Fruit fly (Drosophila melanogaster) whole organism, embryonic: ENCODE measurements around the gene mrva.

ENCODE experiments used
- Atf-2 ChIP-seq: fragments of 200-800 bp; sonication (Bioruptor generic); optimal IDR thresholded peaks from 2 replicates; lab custom pipeline; 2016; ENCODE audit warnings: missing biosample characterization, missing genetic modification characterization
- Awh ChIP-seq: fragments of 200-800 bp; sonication (Bioruptor generic); IDR thresholded peaks from 2 replicates; pipeline ENCODE4, ENCODE4 v1.3.6; 2022; ENCODE audit warnings: missing biosample characterization, missing genetic modification characterization
- B-H2 ChIP-seq: fragments of 200-800 bp; sonication (Bioruptor generic); optimal IDR thresholded peaks from 2 replicates; lab custom pipeline; 2018; ENCODE audit warnings: missing biosample characterization, mild to moderate bottlenecking, missing genetic modification characterization
- Bdp1 ChIP-seq: fragments of 200-800 bp; sonication (Bioruptor generic); optimal IDR thresholded peaks from 3 replicates; lab custom pipeline; 2016; ENCODE audit warnings: missing biosample characterization, missing genetic modification characterization
- CG10274 ChIP-seq: fragments of 200-800 bp; sonication (Bioruptor generic); optimal IDR thresholded peaks from 3 replicates; lab custom pipeline; 2017; ENCODE audit warnings: missing biosample characterization, mild to moderate bottlenecking, missing genetic modification characterization
- CG10431 ChIP-seq: fragments of 200-800 bp; sonication (Bioruptor generic); optimal IDR thresholded peaks from 3 replicates; lab custom pipeline; 2018; ENCODE audit warnings: missing biosample characterization, mild to moderate bottlenecking, missing genetic modification characterization
- CG11093 ChIP-seq: fragments of 200-800 bp; sonication (Bioruptor generic); IDR thresholded peaks from 3 replicates; pipeline ENCODE4 v1.3.6; 2022; ENCODE audit warnings: missing biosample characterization, missing genetic modification characterization
- CG11247 ChIP-seq: fragments of 200-800 bp; sonication (Bioruptor generic); IDR thresholded peaks from 2 replicates; pipeline ENCODE4 v1.3.6; 2022; ENCODE audit warnings: missing biosample characterization, missing genetic modification characterization
- CG12236 ChIP-seq: fragments of 200-800 bp; sonication (Bioruptor generic); optimal IDR thresholded peaks from 2 replicates; lab custom pipeline; 2016; ENCODE audit warnings: missing biosample characterization, missing genetic modification characterization
- CG13894 ChIP-seq: fragments of 200-800 bp; sonication (Bioruptor generic); optimal IDR thresholded peaks from 3 replicates; lab custom pipeline; 2018; ENCODE audit warnings: missing biosample characterization, mild to moderate bottlenecking, missing genetic modification characterization, moderate library complexity
- CG14965 ChIP-seq: fragments of 200-800 bp; sonication (Bioruptor generic); optimal IDR thresholded peaks from 2 replicates; lab custom pipeline; 2016; ENCODE audit warnings: missing biosample characterization, missing genetic modification characterization, borderline replicate concordance
- CG17385 ChIP-seq: fragments of 200-800 bp; sonication (Bioruptor generic); optimal IDR thresholded peaks from 3 replicates; lab custom pipeline; 2018; ENCODE audit warnings: missing biosample characterization, mild to moderate bottlenecking, missing genetic modification characterization
- CG17612 ChIP-seq: fragments of 200-800 bp; sonication (Bioruptor generic); IDR thresholded peaks from 2 replicates; pipeline ENCODE4 v1.3.6; 2022; ENCODE audit warnings: missing biosample characterization, missing genetic modification characterization
- CG18011 ChIP-seq: fragments of 200-800 bp; sonication (Bioruptor generic); optimal IDR thresholded peaks from 2 replicates; lab custom pipeline; 2017; ENCODE audit warnings: missing biosample characterization, missing genetic modification characterization, mild to moderate bottlenecking, moderate library complexity, missing genotype
- CG3065 ChIP-seq: fragments of 200-800 bp; sonication (Bioruptor generic); optimal IDR thresholded peaks from 2 replicates; lab custom pipeline; 2016; ENCODE audit warnings: missing biosample characterization, missing genetic modification characterization
- CG34376 ChIP-seq: fragments of 200-800 bp; sonication (Bioruptor generic); optimal IDR thresholded peaks from 2 replicates; lab custom pipeline; 2018; ENCODE audit warnings: missing biosample characterization, mild to moderate bottlenecking, missing genetic modification characterization
- CG42726 ChIP-seq: fragments of 200-800 bp; sonication (Bioruptor generic); IDR thresholded peaks from 2 replicates; pipeline ENCODE4 v1.3.6; 2022; ENCODE audit warnings: missing biosample characterization, missing genetic modification characterization; ENCODE audit not compliant: partially characterized antibody
- CG7372 ChIP-seq: fragments of 200-800 bp; sonication (Bioruptor generic); IDR thresholded peaks from 2 replicates; pipeline ENCODE4 v1.3.6; 2022; ENCODE audit warnings: missing biosample characterization, missing genetic modification characterization
- CG9215 ChIP-seq: fragments of 200-800 bp; sonication (Bioruptor generic); IDR thresholded peaks from 2 replicates; pipeline ENCODE4 v1.3.6; 2022; ENCODE audit warnings: missing biosample characterization, missing genetic modification characterization
- CG9932 ChIP-seq: fragments of 200-800 bp; sonication (Bioruptor generic); IDR thresholded peaks from 2 replicates; pipeline ENCODE4 v1.3.6; 2022; ENCODE audit warnings: missing biosample characterization, missing genetic modification characterization
- CHES-1-like ChIP-seq: fragments of 200-800 bp; sonication (Bioruptor generic); optimal IDR thresholded peaks from 2 replicates; lab custom pipeline; 2016; ENCODE audit warnings: missing biosample characterization, missing genetic modification characterization
- CoRest ChIP-seq: fragments of 200-800 bp; sonication (Bioruptor generic); optimal IDR thresholded peaks from 3 replicates; lab custom pipeline; 2018; ENCODE audit warnings: missing biosample characterization, mild to moderate bottlenecking, missing genetic modification characterization, moderate library complexity
- D19B ChIP-seq: fragments of 200-800 bp; sonication (Bioruptor generic); optimal IDR thresholded peaks from 2 replicates; lab custom pipeline; 2017; ENCODE audit warnings: missing biosample characterization, mild to moderate bottlenecking, missing genetic modification characterization
- Dbx ChIP-seq: fragments of 200-800 bp; sonication (Bioruptor generic); IDR thresholded peaks from 3 replicates; pipeline ENCODE4 v1.3.6; 2022; ENCODE audit warnings: missing biosample characterization, missing genetic modification characterization
- Dp ChIP-seq: fragments of 200-800 bp; sonication (Bioruptor generic); optimal IDR thresholded peaks from 2 replicates; lab custom pipeline; 2018; ENCODE audit warnings: missing biosample characterization, mild to moderate bottlenecking, missing genetic modification characterization, moderate library complexity
- E2f1 ChIP-seq: fragments of 200-800 bp; sonication (Bioruptor generic); IDR thresholded peaks from 2 replicates; pipeline ENCODE4 v1.3.6; 2022; ENCODE audit warnings: missing biosample characterization, missing genetic modification characterization
- E2f2 ChIP-seq: fragments of 200-800 bp; sonication (Bioruptor generic); IDR thresholded peaks from 2 replicates; pipeline ENCODE4 v1.3.6; 2022; ENCODE audit warnings: missing biosample characterization, missing genetic modification characterization
- H2.0 ChIP-seq: fragments of 200-800 bp; sonication (Bioruptor generic); IDR thresholded peaks from 2 replicates; pipeline ENCODE4 v1.3.6; 2022; ENCODE audit warnings: missing biosample characterization, missing genetic modification characterization
- HLHmδ ChIP-seq: fragments of 200-800 bp; sonication (Bioruptor generic); optimal IDR thresholded peaks from 2 replicates; lab custom pipeline; 2018; ENCODE audit warnings: missing biosample characterization, mild to moderate bottlenecking, missing genetic modification characterization, moderate library complexity
- HmgZ ChIP-seq: fragments of 200-800 bp; sonication (Bioruptor generic); optimal IDR thresholded peaks from 2 replicates; lab custom pipeline; 2018; ENCODE audit warnings: missing biosample characterization, mild to moderate bottlenecking, missing genetic modification characterization
- Hr51 ChIP-seq, 2 experiments: fragments of 200-800 bp; sonication (Bioruptor generic); optimal IDR thresholded peaks; 2 replicates in 1 of 2; 3 replicates in 1 of 2; lab custom pipeline; 2016 to 2018; ENCODE audit warnings: missing biosample characterization in 2 of 2, missing genetic modification characterization in 2 of 2, mild to moderate bottlenecking in 1 of 2, moderate library complexity in 1 of 2
- MBD-R2 ChIP-seq: fragments of 200-800 bp; sonication (Bioruptor generic); IDR thresholded peaks from 2 replicates; pipeline ENCODE4 v1.3.6; 2022; ENCODE audit warnings: missing biosample characterization, missing genetic modification characterization
- Meics ChIP-seq: fragments of 200-800 bp; sonication (Bioruptor generic); optimal IDR thresholded peaks from 2 replicates; lab custom pipeline; 2017; ENCODE audit warnings: missing biosample characterization, mild to moderate bottlenecking, missing genetic modification characterization
- NC2β ChIP-seq: fragments of 200-800 bp; sonication (Bioruptor generic); optimal IDR thresholded peaks from 2 replicates; lab custom pipeline; 2016; ENCODE audit warnings: missing biosample characterization, missing genetic modification characterization
- Neu2 ChIP-seq: fragments of 200-800 bp; sonication (Bioruptor generic); optimal IDR thresholded peaks from 3 replicates; lab custom pipeline; 2016; ENCODE audit warnings: missing biosample characterization, missing genetic modification characterization, borderline replicate concordance
- Nf-YA ChIP-seq: fragments of 200-800 bp; sonication (Bioruptor generic); IDR thresholded peaks from 2 replicates; pipeline ENCODE4 v1.3.6; 2022; ENCODE audit warnings: missing biosample characterization, missing genetic modification characterization
- Sry-δ ChIP-seq: fragments of 200-800 bp; sonication (Bioruptor generic); optimal IDR thresholded peaks from 2 replicates; lab custom pipeline; 2016; ENCODE audit warnings: missing biosample characterization, missing genetic modification characterization
- Vsx1 ChIP-seq: fragments of 200-800 bp; sonication (Bioruptor generic); optimal IDR thresholded peaks from 2 replicates; lab custom pipeline; 2017; ENCODE audit warnings: missing biosample characterization, mild to moderate bottlenecking, missing genetic modification characterization, missing genetic modification reagents
- az2 ChIP-seq: fragments of 200-800 bp; sonication (Bioruptor generic); optimal IDR thresholded peaks from 3 replicates; lab custom pipeline; 2016; ENCODE audit warnings: missing biosample characterization, missing genetic modification characterization
- bowl ChIP-seq: fragments of 200-800 bp; sonication (Bioruptor generic); IDR thresholded peaks from 2 replicates; pipeline ENCODE4 v1.3.6; 2022; ENCODE audit warnings: missing biosample characterization, missing genetic modification characterization
- cwo ChIP-seq: fragments of 200-800 bp; sonication (Bioruptor generic); optimal IDR thresholded peaks from 3 replicates; lab custom pipeline; 2017; ENCODE audit warnings: missing biosample characterization, missing genetic modification characterization, mild to moderate bottlenecking, moderate library complexity, missing genetic modification reagents
- exex ChIP-seq: fragments of 200-800 bp; sonication (Bioruptor generic); optimal IDR thresholded peaks from 4 replicates; lab custom pipeline; 2018; ENCODE audit warnings: missing biosample characterization, mild to moderate bottlenecking, missing genetic modification characterization, moderate library complexity
- hth ChIP-seq: fragments of >200 bp; optimal IDR thresholded peaks from 2 replicates; lab custom pipeline; 2017; ENCODE audit warnings: inconsistent platforms
- kni ChIP-seq: fragments of 200-800 bp; sonication (Bioruptor generic); optimal IDR thresholded peaks from 3 replicates; lab custom pipeline; 2017; ENCODE audit warnings: mild to moderate bottlenecking, missing biosample characterization, missing genetic modification reagents, missing genetic modification characterization
- mirr ChIP-seq: fragments of 200-800 bp; sonication (Bioruptor generic); optimal IDR thresholded peaks from 3 replicates; lab custom pipeline; 2018; ENCODE audit warnings: missing biosample characterization, mild to moderate bottlenecking, missing genetic modification characterization
- odd ChIP-seq: fragments of 200-800 bp; sonication (Bioruptor generic); optimal IDR thresholded peaks from 2 replicates; lab custom pipeline; 2017; ENCODE audit warnings: missing biosample characterization, mild to moderate bottlenecking, missing genetic modification characterization
- run ChIP-seq: fragments of 200-800 bp; sonication (Bioruptor generic); optimal IDR thresholded peaks from 3 replicates; lab custom pipeline; 2018; ENCODE audit warnings: missing biosample characterization, mild to moderate bottlenecking, missing genetic modification characterization
- sd ChIP-seq: fragments of 200-800 bp; sonication (Bioruptor generic); optimal IDR thresholded peaks from 3 replicates; lab custom pipeline; 2018; ENCODE audit warnings: missing biosample characterization, mild to moderate bottlenecking, missing genetic modification characterization, moderate library complexity
- shn ChIP-seq: fragments of 200-800 bp; sonication (Bioruptor generic); optimal IDR thresholded peaks from 3 replicates; lab custom pipeline; 2016; ENCODE audit warnings: missing biosample characterization, missing genetic modification characterization
- zen2 ChIP-seq: fragments of 200-800 bp; sonication (Bioruptor generic); IDR thresholded peaks from 3 replicates; pipeline ENCODE4 v1.3.6; 2022; ENCODE audit warnings: missing biosample characterization, missing genetic modification characterization; ENCODE audit not compliant: partially characterized antibody

Gene mrva

DNA sequence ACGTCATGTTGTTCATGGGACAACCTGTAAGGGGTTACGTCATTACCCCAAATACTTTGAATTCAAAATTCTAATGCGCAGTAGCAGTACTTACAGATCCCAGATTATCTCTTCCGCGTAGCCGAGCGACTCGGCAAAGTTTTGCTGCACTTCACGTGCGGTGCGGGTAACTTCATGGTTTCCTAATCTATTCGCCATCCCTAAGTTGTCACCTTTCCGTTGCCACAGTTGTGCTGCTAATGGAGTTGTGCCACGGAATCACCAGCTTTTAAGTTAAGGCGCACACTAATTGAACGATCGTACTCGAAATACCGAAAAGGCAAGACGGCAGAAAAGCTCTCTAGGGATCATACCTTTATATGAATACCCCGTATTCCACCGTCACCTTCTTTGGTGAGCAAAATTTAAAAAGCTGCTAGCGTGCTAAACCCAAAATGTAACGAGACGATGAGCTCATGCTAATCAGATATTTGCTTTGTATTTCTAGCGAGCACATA, 31.2 kb upstream of the mrva start, which contains the start of gene pst (continued):
- TF ChIP-seq D19B (GFP tag; lab: Kevin White, UChicago) (peak; percentile 57), CG42726 (GFP tag; lab: Robert Waterston, UW) (peak; percentile 54; the same call in 1 of the 2 replicates), Awh (GFP tag; lab: Robert Waterston, UW) (0 out of 2 replicates have a peak, but pooled peaks have one; percentile 8), CG12236 (GFP tag; lab: Kevin White, UChicago) (no peak), CG14965 (GFP tag; lab: Kevin White, UChicago) (no peak), CG17612 (no peak), Atf-2 (GFP tag; lab: Kevin White, UChicago) (peak; percentile 14), E2f2 (GFP tag; lab: Robert Waterston, UW) (peak; percentile 52; the same call in 1 of the 2 replicates), CG17385 (GFP tag; lab: Kevin White, UChicago) (peak; percentile 50), Dp (GFP tag; lab: Kevin White, UChicago) (peak; percentile 44), CG10431 (GFP tag; lab: Kevin White, UChicago) (no peak), odd (GFP tag; lab: Kevin White, UChicago) (peak; percentile 32), CG13894 (peak; percentile 45), MBD-R2 (GFP tag; lab: Robert Waterston, UW) (no peak), cwo (GFP tag; lab: Kevin White, UChicago) (peak; percentile 44), CG11093 (GFP tag; lab: Robert Waterston, UW) (no peak), CHES-1-like (GFP tag; lab: Kevin White, UChicago) (peak; percentile 20), CG10274 (GFP tag; lab: Kevin White, UChicago) (peak; percentile 37), bowl (GFP tag; lab: Robert Waterston, UW) (peak; percentile 53; the same call in 1 of the 2 replicates), CG7372 (GFP tag; lab: Robert Waterston, UW) (no peak), CG9932 (GFP tag; lab: Robert Waterston, UW) (no peak), E2f1 (GFP tag; lab: Robert Waterston, UW) (peak; percentile 39; the same call in 1 of the 2 replicates), Hr51 (GFP tag; optimal IDR thresholded peaks at IDR 0.05; lab: Kevin White, UChicago) (no peak), exex (tag; lab: Kevin White, UChicago) (peak; percentile 64), Vsx1 (GFP tag; lab: Kevin White, UChicago) (peak; percentile 64), CG3065 (no peak), Dbx (GFP tag; lab: Robert Waterston, UW) (peak; percentile 14; the same call in 2 of the 3 replicates), Nf-YA (GFP tag; lab: Robert Waterston, UW) (no peak), CoRest (tag; lab: Kevin White, UChicago) (peak; percentile 67), B-H2 (peak; percentile 46), CG11247 (peak; percentile 29; the same call in 1 of the 2 replicates), CG34376 (GFP tag; lab: Kevin White, UChicago) (peak; percentile 66), sd (peak; percentile 44), HLHmδ (GFP tag; lab: Kevin White, UChicago) (peak; percentile 33), Neu2 (no peak), CG18011 (GFP tag; lab: Kevin White, UChicago) (no peak), Meics (GFP tag; lab: Kevin White, UChicago) (no peak), shn (no peak), Sry-δ (GFP tag; lab: Kevin White, UChicago) (no peak), zen2 (0 out of 3 replicates have a peak, but pooled peaks have one; percentile 15), H2.0 (GFP tag; lab: Robert Waterston, UW) (0 out of 2 replicates have a peak, but pooled peaks have one; percentile 25), az2 (no peak), HmgZ (tag; lab: Kevin White, UChicago) (peak; percentile 11), NC2β (peak; percentile 41), Bdp1 (GFP tag; lab: Kevin White, UChicago) (no peak), kni (peak; percentile 23), CG9215 (GFP tag; lab: Robert Waterston, UW) (no peak), run (tag; lab: Kevin White, UChicago) (no peak), hth (no peak), mirr (GFP tag; lab: Kevin White, UChicago) (peak; percentile 44)
